Fruit fly (Drosophila melanogaster): ENCODE measurements around the gene CG9519.

The CG9519 gene

dm6 chrX:14856261-14856660 lies at the start of gene CG9519:
Gene CG9519 (minus strand): TSS chrX:14856361.
- TF ChIP-seq Smox (GFP tag; optimal IDR thresholded peaks at IDR 0.05) (no peak), Ets96B (tag; optimal IDR thresholded peaks at IDR 0.05) (no peak), Ets21C (GFP tag; optimal IDR thresholded peaks at IDR 0.05) (no peak), CG3032 (tag; optimal IDR thresholded peaks at IDR 0.05) (no peak), net (GFP tag; optimal IDR thresholded peaks at IDR 0.05) (no peak), CG6163 (GFP tag; IDR thresholded peaks at IDR 0.05) (no peak), CG34406 (GFP tag; optimal IDR thresholded peaks at IDR 0.05) (no peak)

dm6 chrX:14905499-14906044 lies 49.4 kb upstream of the CG9519 start, which contains the start of gene CG9512:
Gene CG9512 (minus strand): TSS chrX:14905549.
- peak; percentile 87 for TF ChIP-seq vri (GFP tag; optimal IDR thresholded peaks at IDR 0.05)
- TF ChIP-seq CG7368 (GFP tag; optimal IDR thresholded peaks at IDR 0.05), result no peak
- peak; percentile 68 for TF ChIP-seq svp (GFP tag)
- TF ChIP-seq Eip75B (GFP tag; optimal IDR thresholded peaks at IDR 0.05), result no peak
- peak; percentile 34 for TF ChIP-seq fkh (GFP tag; optimal IDR thresholded peaks at IDR 0.05)

- TF ChIP-seq Lpt (GFP tag; optimal IDR thresholded peaks at IDR 0.05), result peak; percentile 33
- no peak for TF ChIP-seq CG3032 (tag; optimal IDR thresholded peaks at IDR 0.05)
- TF ChIP-seq CG32006 (GFP tag; optimal IDR thresholded peaks at IDR 0.05), result peak; percentile 78
- peak; percentile 77 for TF ChIP-seq CG8119 (GFP tag; IDR thresholded peaks at IDR 0.05)
- TF ChIP-seq Eip93F (GFP tag; optimal IDR thresholded peaks at IDR 0.05), result no peak
- peak; percentile 74 for TF ChIP-seq cyc (GFP tag; optimal IDR thresholded peaks at IDR 0.05)
- peak; percentile 58 for TF ChIP-seq Ets21C (GFP tag; optimal IDR thresholded peaks at IDR 0.05)
- peak; percentile 79 for TF ChIP-seq CG34406 (GFP tag; optimal IDR thresholded peaks at IDR 0.05)
- TF ChIP-seq Eip78C (GFP tag), result peak; percentile 82
- peak; percentile 46 for TF ChIP-seq CG4318 (GFP tag; optimal IDR thresholded peaks at IDR 0.05)
- TF ChIP-seq CG6276 (GFP tag; optimal IDR thresholded peaks at IDR 0.05), result peak; percentile 62
- TF ChIP-seq fd59A (GFP tag; optimal IDR thresholded peaks at IDR 0.05), result no peak
- peak; percentile 70 for TF ChIP-seq topi (GFP tag; optimal IDR thresholded peaks at IDR 0.05)
- TF ChIP-seq CG11902 (GFP tag; optimal IDR thresholded peaks at IDR 0.05), result peak; percentile 76
- TF ChIP-seq CG10669 (GFP tag; optimal IDR thresholded peaks at IDR 0.05), result peak; percentile 24
- TF ChIP-seq Hr4 (GFP tag; optimal IDR thresholded peaks at IDR 0.05), result peak; percentile 8
- no peak for TF ChIP-seq fkh (GFP tag; optimal IDR thresholded peaks at IDR 0.05)
- peak; percentile 66 for TF ChIP-seq CG8319 (GFP tag; optimal IDR thresholded peaks at IDR 0.05)
- peak; percentile 75 for TF ChIP-seq svp (GFP tag)
- peak; percentile 75 for TF ChIP-seq Sox102F (GFP tag; optimal IDR thresholded peaks at IDR 0.05)
- TF ChIP-seq pdm3 (GFP tag; optimal IDR thresholded peaks at IDR 0.05), result peak; percentile 81
- TF ChIP-seq CG10631 (GFP tag; optimal IDR thresholded peaks at IDR 0.05), result peak; percentile 27
- TF ChIP-seq CG6808 (GFP tag; optimal IDR thresholded peaks at IDR 0.05), result peak; percentile 2
- TF ChIP-seq CG8632 (GFP tag; optimal IDR thresholded peaks at IDR 0.05), result peak; percentile 75
- TF ChIP-seq Gug (GFP tag; IDR thresholded peaks at IDR 0.05), result no peak
- peak; percentile 17 for TF ChIP-seq dac (GFP tag; optimal IDR thresholded peaks at IDR 0.05)
- TF ChIP-seq CG6163 (GFP tag; IDR thresholded peaks at IDR 0.05), result 0 out of 3 replicates have a peak, but pooled peaks have one; percentile 24
- TF ChIP-seq CG11294 (GFP tag; IDR thresholded peaks at IDR 0.05), result no peak; the same call in 1 of the 2 replicates
- no peak for TF ChIP-seq dsx (GFP tag; optimal IDR thresholded peaks at IDR 0.05; ENCODE audit: poor library complexity, severe bottlenecking)
- TF ChIP-seq ss (GFP tag; optimal IDR thresholded peaks at IDR 0.05), result no peak
- TF ChIP-seq Ets96B (tag; optimal IDR thresholded peaks at IDR 0.05), result no peak
- peak; percentile 81 for TF ChIP-seq esn (GFP tag; optimal IDR thresholded peaks at IDR 0.05)
- peak; percentile 7; the same call in 1 of the 3 replicates for TF ChIP-seq eg (GFP tag; IDR thresholded peaks at IDR 0.05)
- TF ChIP-seq Sox14 (GFP tag; optimal IDR thresholded peaks at IDR 0.05), result peak; percentile 47
- peak; percentile 76 for TF ChIP-seq OdsH (GFP tag; optimal IDR thresholded peaks at IDR 0.05)
- TF ChIP-seq CG7368 (GFP tag; optimal IDR thresholded peaks at IDR 0.05), result peak; percentile 60
- TF ChIP-seq acj6 (GFP tag; optimal IDR thresholded peaks at IDR 0.05), result peak; percentile 65
- TF ChIP-seq CG15336 (GFP tag; IDR thresholded peaks at IDR 0.05), result peak; percentile 70
- TF ChIP-seq salr (GFP tag; optimal IDR thresholded peaks at IDR 0.05), result no peak
- no peak for TF ChIP-seq Hr38 (GFP tag; optimal IDR thresholded peaks at IDR 0.05)
- no peak for TF ChIP-seq spab (GFP tag; optimal IDR thresholded peaks at IDR 0.05)
- TF ChIP-seq Blimp-1 (GFP tag; optimal IDR thresholded peaks at IDR 0.05), result peak; percentile 46
Measured at dm6 chrX:14897592-14897991, 41.4 kb upstream of the CG9519 start.

All from whole organism, prepupa.